Fruit fly (Drosophila melanogaster) whole organism, wandering third instar larva: ENCODE results near the gene Arpc3B.

ENCODE experiments used
- Abd-B ChIP-seq: fragments of >200 bp; optimal IDR thresholded peaks from 2 replicates; lab custom pipeline; 2017; ENCODE audit warnings: missing biosample characterization, missing genetic modification characterization
- N ChIP-seq: fragments of >200 bp; optimal IDR thresholded peaks from 2 replicates; lab custom pipeline; 2018; ENCODE audit warnings: missing biosample characterization, missing external identifiers, missing genetic modification characterization
- dmrt93B ChIP-seq: fragments of 200-800 bp; sonication (Bioruptor generic); optimal IDR thresholded peaks from 2 replicates; lab custom pipeline; 2018; ENCODE audit warnings: missing biosample characterization, mild to moderate bottlenecking, missing genetic modification characterization
- dsf ChIP-seq: sonication (Bioruptor generic); optimal IDR thresholded peaks from 2 replicates; lab custom pipeline; 2016; ENCODE audit warnings: missing biosample characterization, missing genetic modification characterization, borderline replicate concordance
- pan ChIP-seq: fragments of >200 bp; optimal IDR thresholded peaks from 2 replicates; lab custom pipeline; 2017
- usp ChIP-seq: fragments of >200 bp; optimal IDR thresholded peaks from 2 replicates; lab custom pipeline; 2017; ENCODE audit warnings: missing biosample characterization, missing genetic modification characterization
- woc ChIP-seq: sonication (Bioruptor generic); optimal IDR thresholded peaks from 2 replicates; lab custom pipeline; 2016; ENCODE audit warnings: missing biosample characterization, mild to moderate bottlenecking, missing genetic modification characterization

DNA sequence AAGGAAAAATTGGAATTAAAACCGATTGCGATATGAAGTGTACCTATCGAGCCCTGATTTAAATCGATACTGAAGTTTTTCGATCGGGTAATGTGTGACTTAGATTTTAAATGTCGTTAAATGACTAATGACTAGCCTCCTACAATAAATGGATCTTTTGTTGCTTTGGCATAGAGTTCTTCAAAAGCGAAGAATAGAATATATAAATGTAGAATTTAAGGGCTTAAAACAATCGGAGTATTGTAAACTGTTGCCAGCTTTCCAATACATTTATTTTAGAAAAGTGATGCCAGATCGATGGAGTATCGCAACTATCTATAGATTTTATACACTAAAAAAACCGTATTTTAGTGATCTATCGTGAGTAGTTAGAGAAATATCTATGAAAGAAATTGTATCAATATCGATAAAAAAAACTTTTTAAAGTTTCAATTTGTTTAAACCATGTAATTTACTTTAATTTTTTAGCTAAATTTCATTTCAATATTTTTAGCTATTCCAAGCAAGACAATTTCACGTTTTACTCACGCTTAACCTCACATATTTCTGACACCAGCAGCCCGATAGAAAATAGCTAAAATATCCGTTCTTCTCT is 37.4 kb upstream of the Arpc3B start, which contains the start of the genes mei-217 and mei-218:
- TF ChIP-seq dmrt93B (GFP tag; lab: Kevin White, UChicago) (no peak), N (no peak), pan (lab: Kevin White, UChicago) (no peak), usp (GFP tag; lab: Kevin White, UChicago) (no peak), Abd-B (GFP tag; lab: Kevin White, UChicago) (no peak), dsf (GFP tag; lab: Kevin White, UChicago) (no peak), woc (peak; percentile 41)
